Fruit fly (Drosophila melanogaster) whole organism, embryonic: ENCODE measurements around the gene Rh5.

Experiments used
- CG10209 ChIP-seq: fragments of 200-800 bp; sonication (Bioruptor generic); optimal IDR thresholded peaks from 3 replicates; lab custom pipeline; 2017; ENCODE audit warnings: missing biosample characterization, mild to moderate bottlenecking, missing genetic modification characterization, missing genetic modification reagents
- CG11085 ChIP-seq: fragments of 200-800 bp; sonication (Bioruptor generic); IDR thresholded peaks from 2 replicates; pipeline ENCODE4 v1.3.6; 2022; ENCODE audit warnings: missing biosample characterization, missing genetic modification characterization
- CG11247 ChIP-seq: fragments of 200-800 bp; sonication (Bioruptor generic); IDR thresholded peaks from 2 replicates; pipeline ENCODE4 v1.3.6; 2022; ENCODE audit warnings: missing biosample characterization, missing genetic modification characterization
- CG11456 ChIP-seq: fragments of 200-800 bp; sonication (Bioruptor generic); IDR thresholded peaks from 3 replicates; pipeline ENCODE4 v1.3.6; 2022; ENCODE audit warnings: missing biosample characterization, missing genetic modification characterization
- CG11723 ChIP-seq: fragments of 200-800 bp; sonication (Bioruptor generic); optimal IDR thresholded peaks from 2 replicates; lab custom pipeline; 2017; ENCODE audit warnings: missing biosample characterization, mild to moderate bottlenecking, missing genetic modification characterization
- CG12391 ChIP-seq: fragments of 200-800 bp; sonication (Bioruptor generic); optimal IDR thresholded peaks from 3 replicates; lab custom pipeline; 2018; ENCODE audit warnings: missing biosample characterization, mild to moderate bottlenecking, missing genetic modification characterization, moderate library complexity
- CG13775 ChIP-seq: fragments of 200-800 bp; sonication (Bioruptor generic); optimal IDR thresholded peaks from 3 replicates; lab custom pipeline; 2017; ENCODE audit warnings: missing biosample characterization, mild to moderate bottlenecking, missing genetic modification characterization
- CG16815 ChIP-seq: fragments of 200-800 bp; sonication (Bioruptor generic); optimal IDR thresholded peaks from 3 replicates; lab custom pipeline; 2017; ENCODE audit warnings: missing biosample characterization, mild to moderate bottlenecking, missing genetic modification characterization
- CG16863 ChIP-seq: fragments of 200-800 bp; sonication (Bioruptor generic); optimal IDR thresholded peaks from 3 replicates; lab custom pipeline; 2016; ENCODE audit warnings: missing biosample characterization, missing genetic modification characterization
- CG17385 ChIP-seq: fragments of 200-800 bp; sonication (Bioruptor generic); optimal IDR thresholded peaks from 3 replicates; lab custom pipeline; 2018; ENCODE audit warnings: missing biosample characterization, mild to moderate bottlenecking, missing genetic modification characterization
- CG17568 ChIP-seq: fragments of 200-800 bp; sonication (Bioruptor generic); optimal IDR thresholded peaks from 2 replicates; lab custom pipeline; 2018; ENCODE audit warnings: missing biosample characterization, mild to moderate bottlenecking, missing genetic modification characterization, moderate library complexity
- CG1792 ChIP-seq: fragments of 200-800 bp; sonication (Bioruptor generic); optimal IDR thresholded peaks from 2 replicates; lab custom pipeline; 2016; ENCODE audit warnings: missing biosample characterization, missing genetic modification characterization
- CG2712 ChIP-seq: fragments of 200-800 bp; optimal IDR thresholded peaks from 3 replicates; lab custom pipeline; 2019; ENCODE audit warnings: missing biosample characterization, mild to moderate bottlenecking, missing genetic modification characterization, moderate library complexity
- CG33213 ChIP-seq: fragments of 200-800 bp; sonication (Bioruptor generic); optimal IDR thresholded peaks from 3 replicates; lab custom pipeline; 2016; ENCODE audit warnings: missing biosample characterization, missing genetic modification characterization
- CG34224 ChIP-seq: fragments of 200-800 bp; sonication (Bioruptor generic); IDR thresholded peaks from 3 replicates; pipeline ENCODE4 v1.3.6; 2022; ENCODE audit warnings: missing biosample characterization, missing genetic modification characterization; ENCODE audit not compliant: partially characterized antibody
- CG34376 ChIP-seq: fragments of 200-800 bp; sonication (Bioruptor generic); optimal IDR thresholded peaks from 2 replicates; lab custom pipeline; 2018; ENCODE audit warnings: missing biosample characterization, mild to moderate bottlenecking, missing genetic modification characterization
- CG4820 ChIP-seq: fragments of 200-800 bp; sonication (Bioruptor generic); optimal IDR thresholded peaks from 3 replicates; lab custom pipeline; 2016; ENCODE audit warnings: missing biosample characterization, missing genetic modification characterization
- CG5953 ChIP-seq: fragments of 200-800 bp; sonication (Bioruptor generic); IDR thresholded peaks from 2 replicates; pipeline ENCODE4 v1.3.6; 2022; ENCODE audit warnings: missing biosample characterization, missing genetic modification characterization
- CG7839 ChIP-seq: fragments of 200-800 bp; sonication (Bioruptor generic); optimal IDR thresholded peaks from 3 replicates; lab custom pipeline; 2018; ENCODE audit warnings: missing biosample characterization, mild to moderate bottlenecking, missing genetic modification characterization, moderate library complexity
- CG7987 ChIP-seq: fragments of 200-800 bp; sonication (Bioruptor generic); optimal IDR thresholded peaks from 2 replicates; lab custom pipeline; 2018; ENCODE audit warnings: missing biosample characterization, mild to moderate bottlenecking, missing genetic modification characterization, moderate library complexity
- CG8765 ChIP-seq: fragments of 200-800 bp; sonication (Bioruptor generic); IDR thresholded peaks from 2 replicates; pipeline ENCODE4 v1.3.6; 2022; ENCODE audit warnings: missing biosample characterization, missing genetic modification characterization
- D19A ChIP-seq: fragments of 200-800 bp; optimal IDR thresholded peaks from 3 replicates; lab custom pipeline; 2019; ENCODE audit warnings: missing biosample characterization, mild to moderate bottlenecking, missing genetic modification characterization, moderate library complexity
- Dll ChIP-seq: fragments of 200-800 bp; sonication (Bioruptor generic); IDR thresholded peaks from 4 replicates; pipeline ENCODE4 v1.3.6; 2022; ENCODE audit warnings: missing biosample characterization, missing genetic modification characterization; ENCODE audit not compliant: partially characterized antibody
- Gug ChIP-seq: fragments of 200-800 bp; sonication (Bioruptor generic); IDR thresholded peaks from 4 replicates; pipeline ENCODE4 v1.3.6; 2022; ENCODE audit warnings: missing biosample characterization, missing genetic modification characterization
- HmgZ ChIP-seq: fragments of 200-800 bp; sonication (Bioruptor generic); optimal IDR thresholded peaks from 2 replicates; lab custom pipeline; 2018; ENCODE audit warnings: missing biosample characterization, mild to moderate bottlenecking, missing genetic modification characterization
- Hmx ChIP-seq: fragments of 200-800 bp; sonication (Bioruptor generic); optimal IDR thresholded peaks from 2 replicates; lab custom pipeline; 2016; ENCODE audit warnings: missing biosample characterization, missing genetic modification characterization
- Hsf ChIP-seq: fragments of 200-800 bp; sonication (Bioruptor generic); optimal IDR thresholded peaks from 3 replicates; lab custom pipeline; 2016; ENCODE audit warnings: missing biosample characterization, missing genetic modification characterization
- Myb ChIP-seq: fragments of 200-800 bp; sonication (Bioruptor generic); optimal IDR thresholded peaks from 2 replicates; lab custom pipeline; 2016; ENCODE audit warnings: missing biosample characterization, missing genetic modification characterization
- NK7.1 ChIP-seq: fragments of 200-800 bp; sonication (Bioruptor generic); optimal IDR thresholded peaks from 3 replicates; lab custom pipeline; 2016; ENCODE audit warnings: missing biosample characterization, missing genetic modification characterization
- Six4 ChIP-seq: fragments of 200-800 bp; sonication (Bioruptor generic); optimal IDR thresholded peaks from 2 replicates; lab custom pipeline; 2016; ENCODE audit warnings: missing biosample characterization, missing genetic modification characterization
- Sox100B ChIP-seq: fragments of 200-800 bp; sonication (Bioruptor generic); optimal IDR thresholded peaks from 3 replicates; lab custom pipeline; 2018; ENCODE audit warnings: missing biosample characterization, mild to moderate bottlenecking, missing genetic modification characterization
- aop ChIP-seq: fragments of 200-800 bp; sonication (Bioruptor generic); IDR thresholded peaks from 2 replicates; pipeline ENCODE4 v1.3.6; 2022; ENCODE audit warnings: missing biosample characterization, missing genetic modification characterization
- ap ChIP-seq: fragments of 200-800 bp; sonication (Bioruptor generic); IDR thresholded peaks from 2 replicates; pipeline ENCODE4 v1.3.6; 2022; ENCODE audit warnings: missing biosample characterization, missing genetic modification characterization
- bab2 ChIP-seq: fragments of 200-800 bp; sonication (Bioruptor generic); optimal IDR thresholded peaks from 2 replicates; lab custom pipeline; 2016; ENCODE audit warnings: missing biosample characterization, missing genetic modification characterization
- cg ChIP-seq: fragments of 200-800 bp; sonication (Bioruptor generic); optimal IDR thresholded peaks from 3 replicates; lab custom pipeline; 2019; ENCODE audit warnings: missing biosample characterization, mild to moderate bottlenecking, missing genetic modification characterization, moderate library complexity
- danr ChIP-seq: fragments of 200-800 bp; sonication (Bioruptor generic); IDR thresholded peaks from 2 replicates; pipeline ENCODE4 v1.3.6; 2022; ENCODE audit warnings: missing biosample characterization, missing genetic modification characterization
- disco-r ChIP-seq: fragments of 200-800 bp; sonication (Bioruptor generic); optimal IDR thresholded peaks from 2 replicates; lab custom pipeline; 2016; ENCODE audit warnings: missing biosample characterization, missing genetic modification characterization
- exex ChIP-seq: fragments of 200-800 bp; sonication (Bioruptor generic); optimal IDR thresholded peaks from 4 replicates; lab custom pipeline; 2018; ENCODE audit warnings: missing biosample characterization, mild to moderate bottlenecking, missing genetic modification characterization, moderate library complexity
- fd102C ChIP-seq: fragments of 200-800 bp; sonication (Bioruptor generic); optimal IDR thresholded peaks from 2 replicates; lab custom pipeline; 2018; ENCODE audit warnings: missing biosample characterization, mild to moderate bottlenecking, missing genetic modification characterization, moderate library complexity
- fd96Cb ChIP-seq: fragments of 200-800 bp; sonication (Bioruptor generic); optimal IDR thresholded peaks from 2 replicates; lab custom pipeline; 2018; ENCODE audit warnings: missing biosample characterization, mild to moderate bottlenecking, missing genetic modification characterization, moderate library complexity
- fru ChIP-seq: fragments of >200 bp; optimal IDR thresholded peaks from 2 replicates; lab custom pipeline; 2017
- fu2 ChIP-seq: fragments of 200-800 bp; sonication (Bioruptor generic); optimal IDR thresholded peaks from 2 replicates; lab custom pipeline; 2016; ENCODE audit warnings: missing biosample characterization, missing genetic modification characterization
- gfzf ChIP-seq: fragments of 200-800 bp; sonication (Bioruptor generic); optimal IDR thresholded peaks from 2 replicates; lab custom pipeline; 2016; ENCODE audit warnings: missing biosample characterization, mild to moderate bottlenecking, missing genetic modification characterization, moderate library complexity
- kay ChIP-seq: fragments of 200-800 bp; sonication (Bioruptor generic); optimal IDR thresholded peaks from 2 replicates; lab custom pipeline; 2016; ENCODE audit warnings: missing biosample characterization, missing genetic modification characterization
- nau ChIP-seq: fragments of 200-800 bp; sonication (Bioruptor generic); optimal IDR thresholded peaks from 3 replicates; lab custom pipeline; 2017; ENCODE audit warnings: missing biosample characterization, mild to moderate bottlenecking, missing genetic modification characterization, missing genetic modification reagents
- nerfin-1 ChIP-seq: fragments of 200-800 bp; sonication (Bioruptor generic); optimal IDR thresholded peaks from 3 replicates; lab custom pipeline; 2019; ENCODE audit warnings: missing biosample characterization, mild to moderate bottlenecking, missing genetic modification characterization, moderate library complexity
- pan ChIP-seq, 4 experiments: fragments of >200 bp in 3 of 4; fragments of 200-800 bp in 1 of 4; sonication (Bioruptor generic) in 1 of 4; optimal IDR thresholded peaks in 3 of 4; IDR thresholded peaks in 1 of 4; 2 replicates each; pipeline versions ENCODE4 v1.3.6 to Lab custom; 2017 to 2022; ENCODE audit warnings: missing biosample characterization in 2 of 4, missing genetic modification characterization in 2 of 4, mixed read lengths in 1 of 4
- shn ChIP-seq: fragments of 200-800 bp; sonication (Bioruptor generic); optimal IDR thresholded peaks from 3 replicates; lab custom pipeline; 2016; ENCODE audit warnings: missing biosample characterization, missing genetic modification characterization
- sna ChIP-seq: fragments of 200-800 bp; sonication (Bioruptor generic); IDR thresholded peaks from 2 replicates; pipeline ENCODE4 v1.3.6; 2022; ENCODE audit warnings: missing biosample characterization, missing genetic modification characterization; ENCODE audit not compliant: partially characterized antibody
- tgo ChIP-seq: fragments of 200-800 bp; sonication (Bioruptor generic); IDR thresholded peaks from 3 replicates; pipeline ENCODE4 v1.3.6; 2022; ENCODE audit warnings: missing biosample characterization, missing genetic modification characterization
- tio ChIP-seq: fragments of 200-800 bp; sonication (Bioruptor generic); optimal IDR thresholded peaks from 2 replicates; lab custom pipeline; 2017; ENCODE audit warnings: missing biosample characterization, missing genetic modification characterization, inconsistent platforms

Gene Rh5

dm6 chr2L:12007331-12007791 is 592 bp upstream of the Rh5 start (continued):
- TF ChIP-seq pan (optimal IDR thresholded peaks at IDR 0.05; lab: Kevin White, UChicago) = no peak
- TF ChIP-seq pan (GFP tag; optimal IDR thresholded peaks at IDR 0.05 in 1 of 2, IDR thresholded peaks at IDR 0.05 in 1 of 2) = no peak
- no peak for TF ChIP-seq ap
- TF ChIP-seq CG11085 = no peak
- TF ChIP-seq nerfin-1 (tag; lab: Kevin White, UChicago) = peak; percentile 88
- TF ChIP-seq CG17385 (GFP tag; lab: Kevin White, UChicago) = peak; percentile 76
- TF ChIP-seq CG33213 (GFP tag; lab: Kevin White, UChicago) = peak; percentile 91
- TF ChIP-seq fru (lab: Kevin White, UChicago) = no peak
- TF ChIP-seq Myb = peak; percentile 89
- no peak for TF ChIP-seq CG5953 (GFP tag; lab: Robert Waterston, UW)
- no peak for TF ChIP-seq sna (GFP tag; lab: Robert Waterston, UW)
- TF ChIP-seq Six4 = no peak
- TF ChIP-seq tio (GFP tag; lab: Kevin White, UChicago) = no peak
- TF ChIP-seq fu2 (GFP tag; lab: Kevin White, UChicago) = no peak
- TF ChIP-seq danr (GFP tag; lab: Robert Waterston, UW) = no peak
- peak; percentile 66 for TF ChIP-seq CG2712 (tag; lab: Kevin White, UChicago)
- TF ChIP-seq HmgZ (tag; lab: Kevin White, UChicago) = peak; percentile 93
- peak; percentile 59 for TF ChIP-seq CG7839
- TF ChIP-seq CG4820 (GFP tag; lab: Kevin White, UChicago) = no peak
- TF ChIP-seq tgo (GFP tag; lab: Robert Waterston, UW) = no peak
- no peak for TF ChIP-seq CG16863 (GFP tag; lab: Kevin White, UChicago)
- no peak for TF ChIP-seq fd96Cb (tag; lab: Kevin White, UChicago)
- TF ChIP-seq CG11456 (GFP tag; lab: Robert Waterston, UW) = no peak
- no peak for TF ChIP-seq gfzf (GFP tag; lab: Kevin White, UChicago)
- TF ChIP-seq Hsf = no peak
- TF ChIP-seq CG17568 (GFP tag; lab: Kevin White, UChicago) = peak; percentile 63
- peak; percentile 89 for TF ChIP-seq kay (GFP tag; lab: Kevin White, UChicago)
- peak; percentile 8 for TF ChIP-seq CG11723 (GFP tag; lab: Kevin White, UChicago)
- TF ChIP-seq bab2 (GFP tag; lab: Kevin White, UChicago) = no peak
- no peak for TF ChIP-seq CG8765 (GFP tag; lab: Robert Waterston, UW)
- TF ChIP-seq CG12391 = peak; percentile 24
- TF ChIP-seq shn (GFP tag; lab: Kevin White, UChicago) = peak; percentile 71
- peak; percentile 84 for TF ChIP-seq nau (GFP tag; lab: Kevin White, UChicago)
- peak; percentile 50 for TF ChIP-seq disco-r (GFP tag; lab: Kevin White, UChicago)
- TF ChIP-seq aop = no peak
- peak; percentile 84 for TF ChIP-seq CG7987 (GFP tag; lab: Kevin White, UChicago)
- no peak for TF ChIP-seq NK7.1 (GFP tag; lab: Kevin White, UChicago)
- no peak for TF ChIP-seq Hmx
- peak; percentile 50 for TF ChIP-seq fd102C
- TF ChIP-seq CG1792 (GFP tag; lab: Kevin White, UChicago) = no peak
- TF ChIP-seq CG11247 = no peak
- TF ChIP-seq CG16815 (GFP tag; lab: Kevin White, UChicago) = no peak
- TF ChIP-seq exex = peak; percentile 76
- no peak for TF ChIP-seq Dll
- TF ChIP-seq Gug = 0 out of 4 replicates have a peak, but pooled peaks have one; percentile 15
- peak; percentile 16 for TF ChIP-seq D19A (tag; lab: Kevin White, UChicago)
- TF ChIP-seq CG13775 (GFP tag; lab: Kevin White, UChicago) = peak; percentile 41
- no peak for TF ChIP-seq CG34224
- peak; percentile 47 for TF ChIP-seq CG10209 (GFP tag; lab: Kevin White, UChicago)
- TF ChIP-seq cg (GFP tag; lab: Kevin White, UChicago) = peak; percentile 69
- TF ChIP-seq CG34376 = peak; percentile 98
- peak; percentile 35 for TF ChIP-seq Sox100B (GFP tag; lab: Kevin White, UChicago)
